Fruit fly (Drosophila melanogaster): Measurements from ENCODE around the gene Zw10.

Gene Zw10

DNA sequence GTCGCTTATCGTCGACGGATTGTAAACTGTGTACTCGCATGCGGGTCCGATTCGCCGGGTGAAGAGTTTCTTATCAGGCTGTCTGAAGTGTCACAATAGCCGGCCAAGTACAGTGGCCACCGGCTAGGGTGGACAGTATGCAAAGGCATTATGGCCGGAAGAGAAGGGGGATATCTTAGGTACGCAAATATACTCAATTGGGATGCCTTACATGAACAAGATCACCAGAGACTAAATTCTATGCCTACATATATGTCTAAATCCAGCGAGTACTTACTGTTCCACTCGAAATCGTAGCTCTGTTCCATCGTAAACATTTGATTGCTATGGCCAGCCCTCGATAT is 10.3 kb upstream of the Zw10 start (continued):
- TF ChIP-seq unc-4 (GFP tag; IDR thresholded peaks at IDR 0.05; ENCODE audit: partially characterized antibody) = no peak
- TF ChIP-seq NC2β (GFP tag; optimal IDR thresholded peaks at IDR 0.05) = peak; percentile 73
- TF ChIP-seq pita (GFP tag; optimal IDR thresholded peaks at IDR 0.05) = no peak
- peak; percentile 85 for TF ChIP-seq bowl (GFP tag; IDR thresholded peaks at IDR 0.05)
- peak; percentile 83 for TF ChIP-seq CG13894 (tag; optimal IDR thresholded peaks at IDR 0.05)
- TF ChIP-seq Taf1 (GFP tag; IDR thresholded peaks at IDR 0.05) = peak; percentile 94
- TF ChIP-seq GATAe (GFP tag; conservative IDR thresholded peaks at IDR 0.05) = peak; percentile 98
- TF ChIP-seq insv (GFP tag; optimal IDR thresholded peaks at IDR 0.05) = no peak
- peak; percentile 80 for TF ChIP-seq crc (GFP tag; optimal IDR thresholded peaks at IDR 0.05)
- no peak for TF ChIP-seq CG17912 (GFP tag; optimal IDR thresholded peaks at IDR 0.05)
- peak; percentile 81 for TF ChIP-seq croc (GFP tag; conservative IDR thresholded peaks at IDR 0.05)
- peak; percentile 88 for TF ChIP-seq CG7357 (GFP tag; IDR thresholded peaks at IDR 0.05)
- peak; percentile 86 for TF ChIP-seq pnt (GFP tag; optimal IDR thresholded peaks at IDR 0.05)
- TF ChIP-seq mirr (GFP tag; optimal IDR thresholded peaks at IDR 0.05) = peak; percentile 75
- peak; percentile 75 for TF ChIP-seq Lim3 (GFP tag; IDR thresholded peaks at IDR 0.05)
- TF ChIP-seq nerfin-1 (tag; optimal IDR thresholded peaks at IDR 0.05) = peak; percentile 66
- peak; percentile 53 for TF ChIP-seq CG17802 (tag; optimal IDR thresholded peaks at IDR 0.05)
- no peak for TF ChIP-seq Dll (GFP tag; IDR thresholded peaks at IDR 0.05; ENCODE audit: partially characterized antibody)
- peak; percentile 75 for TF ChIP-seq CG12104 (GFP tag; optimal IDR thresholded peaks at IDR 0.05)
- no peak for TF ChIP-seq Sry-β (GFP tag; optimal IDR thresholded peaks at IDR 0.05)
- TF ChIP-seq CG15479 (GFP tag; optimal IDR thresholded peaks at IDR 0.05) = peak; percentile 42
- TF ChIP-seq gfzf (GFP tag; optimal IDR thresholded peaks at IDR 0.05) = peak; percentile 10
- TF ChIP-seq D (optimal IDR thresholded peaks at IDR 0.05) = no peak
- peak; percentile 69 for TF ChIP-seq D (GFP tag; optimal IDR thresholded peaks at IDR 0.05)
- TF ChIP-seq Med (GFP tag) = peak; percentile 99
- TF ChIP-seq zfh1 (GFP tag; IDR thresholded peaks at IDR 0.05) = peak; percentile 95
- TF ChIP-seq trh (GFP tag; optimal IDR thresholded peaks at IDR 0.05) = peak; percentile 63
- no peak for TF ChIP-seq nerfin-2 (GFP tag; IDR thresholded peaks at IDR 0.05; ENCODE audit: partially characterized antibody)
- TF ChIP-seq gt (GFP tag; IDR thresholded peaks at IDR 0.05) = peak; percentile 66
- TF ChIP-seq Hmr (GFP tag; optimal IDR thresholded peaks at IDR 0.05) = peak; percentile 95
- TF ChIP-seq slp2 (GFP tag; optimal IDR thresholded peaks at IDR 0.05) = peak; percentile 85
- TF ChIP-seq Asciz (GFP tag; optimal IDR thresholded peaks at IDR 0.05) = peak; percentile 76
- peak; percentile 66 for TF ChIP-seq CG7928 (GFP tag; optimal IDR thresholded peaks at IDR 0.05)
- TF ChIP-seq fd96Cb (tag; optimal IDR thresholded peaks at IDR 0.05) = peak; percentile 85
- peak; percentile 89 for TF ChIP-seq CG4854 (GFP tag; optimal IDR thresholded peaks at IDR 0.05)
- peak; percentile 91 for TF ChIP-seq CG33213 (GFP tag; optimal IDR thresholded peaks at IDR 0.05)
- peak; percentile 88 for TF ChIP-seq CG4820 (GFP tag; optimal IDR thresholded peaks at IDR 0.05)
- peak; percentile 92 for TF ChIP-seq HHEX (GFP tag; optimal IDR thresholded peaks at IDR 0.05)
- TF ChIP-seq CG10274 (GFP tag; optimal IDR thresholded peaks at IDR 0.05) = peak; percentile 87
- TF ChIP-seq jumu (GFP tag; optimal IDR thresholded peaks at IDR 0.05) = peak; percentile 91
- TF ChIP-seq CG11504 (tag; optimal IDR thresholded peaks at IDR 0.05) = peak; percentile 91
- peak; percentile 60; the same call in 1 of the 2 replicates for TF ChIP-seq aop (GFP tag; IDR thresholded peaks at IDR 0.05)
- no peak for TF ChIP-seq Stat92E (GFP tag; optimal IDR thresholded peaks at IDR 0.05)
- TF ChIP-seq Neu2 (GFP tag; optimal IDR thresholded peaks at IDR 0.05; ENCODE audit: borderline replicate concordance) = peak; percentile 29
- TF ChIP-seq CG30020 (tag; optimal IDR thresholded peaks at IDR 0.05) = no peak
- peak; percentile 91 for TF ChIP-seq ken (GFP tag; IDR thresholded peaks at IDR 0.05)
- peak; percentile 77 for TF ChIP-seq Mad (GFP tag; optimal IDR thresholded peaks at IDR 0.05)
- TF ChIP-seq fd102C (GFP tag; optimal IDR thresholded peaks at IDR 0.05) = no peak
- TF ChIP-seq CG14050 (GFP tag; IDR thresholded peaks at IDR 0.05) = peak; percentile 88
- peak; percentile 75 for TF ChIP-seq CG3995 (GFP tag; optimal IDR thresholded peaks at IDR 0.05)
- peak; percentile 79 for TF ChIP-seq dimm (GFP tag; IDR thresholded peaks at IDR 0.05)
